Fruit fly (Drosophila melanogaster): ENCODE measurements around the gene Antp.

The Antp gene

DNA sequence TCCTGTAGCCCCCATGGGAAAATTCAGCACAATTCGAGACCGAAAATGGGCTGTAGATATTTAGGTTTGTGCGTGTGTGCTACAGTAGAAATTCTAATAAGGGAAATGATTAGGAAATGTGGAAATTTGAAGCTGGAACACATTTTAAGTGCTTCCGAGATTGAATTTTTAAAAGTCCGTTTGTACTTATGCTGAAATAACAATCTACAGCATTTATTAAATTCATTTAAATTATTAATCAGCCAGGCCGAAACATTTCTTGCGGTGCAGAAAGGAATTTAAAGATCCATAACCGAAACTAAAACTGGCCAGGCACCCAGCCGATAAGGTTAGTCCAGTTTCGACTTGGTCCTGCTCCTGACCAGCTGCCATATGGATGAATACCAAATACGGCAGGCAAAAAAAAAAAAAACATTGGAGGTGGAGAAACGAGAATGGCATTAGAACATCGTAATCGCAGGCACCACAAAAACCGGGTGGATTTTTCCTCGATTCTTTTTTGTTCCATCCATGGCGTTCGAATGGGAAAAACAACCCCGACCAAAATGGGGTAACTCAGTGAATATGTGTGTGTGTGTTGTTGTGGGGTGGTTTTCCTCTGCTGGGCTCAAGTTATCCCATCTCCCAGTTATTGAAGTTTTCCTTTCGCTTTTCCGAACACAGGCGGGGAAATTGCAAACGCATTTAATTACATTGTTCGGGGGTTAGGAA, 77.6 kb downstream of the Antp start:
- TF ChIP-seq Sin3A (optimal IDR thresholded peaks at IDR 0.05) (no peak), psq (optimal IDR thresholded peaks at IDR 0.05) (no peak), h (optimal IDR thresholded peaks at IDR 0.05) (no peak), Myc (optimal IDR thresholded peaks at IDR 0.05) (no peak), insv (optimal IDR thresholded peaks at IDR 0.05) (no peak), ttk (optimal IDR thresholded peaks at IDR 0.05) (no peak)

DNA sequence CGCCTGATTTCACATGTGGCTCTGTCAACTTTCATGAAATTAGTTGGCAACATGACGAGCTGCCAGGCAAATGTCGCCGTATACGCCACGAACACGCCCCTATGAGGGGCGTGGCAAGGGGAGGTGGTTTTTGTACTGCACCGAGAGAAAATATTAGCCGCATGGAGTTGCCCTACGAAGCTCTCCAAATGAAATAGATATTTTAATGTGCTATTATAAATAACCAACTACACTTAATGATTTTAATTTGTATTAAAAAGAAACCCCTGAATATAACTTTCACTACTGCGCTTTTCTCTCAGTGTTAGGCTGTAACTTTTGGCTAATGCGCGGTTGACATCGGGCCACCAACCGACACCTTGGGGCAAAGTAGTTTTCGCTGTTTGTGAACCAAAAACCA, 79.1 kb downstream of the Antp start:
- TF ChIP-seq psq (optimal IDR thresholded peaks at IDR 0.05) = no peak
- TF ChIP-seq ttk (optimal IDR thresholded peaks at IDR 0.05) = no peak
- TF ChIP-seq insv (optimal IDR thresholded peaks at IDR 0.05) = no peak
- TF ChIP-seq Myc (optimal IDR thresholded peaks at IDR 0.05) = no peak
- TF ChIP-seq h (optimal IDR thresholded peaks at IDR 0.05) = no peak
- TF ChIP-seq Sin3A (optimal IDR thresholded peaks at IDR 0.05) = no peak

DNA sequence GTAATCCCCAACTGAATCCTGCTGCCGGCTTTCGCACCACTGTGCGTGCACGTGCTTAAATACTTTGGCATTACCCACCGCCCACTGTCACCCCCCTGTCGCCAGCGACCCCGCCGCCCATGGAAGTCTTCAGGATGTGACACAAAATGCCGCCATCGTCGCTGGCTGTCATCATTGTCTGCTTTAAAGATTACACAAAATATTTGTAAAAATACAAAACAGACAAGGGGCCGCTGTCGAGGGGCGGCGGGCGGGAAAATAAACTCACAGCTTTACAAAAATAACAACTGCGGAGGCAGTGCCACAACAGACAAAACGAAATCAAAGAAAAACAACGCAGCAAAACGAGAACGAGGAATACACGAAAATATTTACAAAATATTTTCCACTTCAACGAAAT, 80.8 kb downstream of the Antp start:
- TF ChIP-seq h (optimal IDR thresholded peaks at IDR 0.05) (no peak), ttk (optimal IDR thresholded peaks at IDR 0.05) (no peak), Myc (optimal IDR thresholded peaks at IDR 0.05) (no peak), Sin3A (optimal IDR thresholded peaks at IDR 0.05) (no peak)

DNA sequence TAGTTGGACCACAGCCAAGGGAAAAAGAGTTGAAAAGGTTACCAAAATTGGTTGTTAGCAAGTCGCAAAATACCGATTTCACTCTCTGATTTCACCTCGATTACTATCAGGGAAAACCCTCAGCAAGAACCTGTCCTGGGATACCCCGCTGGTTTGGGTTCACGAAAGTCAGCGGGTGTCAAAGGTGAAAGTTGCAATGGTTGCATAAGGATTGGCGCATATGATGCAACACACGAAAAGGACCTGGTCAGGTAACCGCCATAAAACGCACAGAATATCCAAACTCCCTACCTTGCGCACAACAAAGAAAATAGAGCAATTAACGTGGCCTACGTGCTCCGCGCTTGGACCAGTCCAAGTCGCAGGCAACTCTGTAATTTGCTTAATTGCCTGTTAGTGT, 82.3 kb downstream of the Antp start:
- TF ChIP-seq psq (optimal IDR thresholded peaks at IDR 0.05) = no peak
- TF ChIP-seq Sin3A (optimal IDR thresholded peaks at IDR 0.05) = no peak
- no peak for TF ChIP-seq Myc (optimal IDR thresholded peaks at IDR 0.05)
- no peak for TF ChIP-seq h (optimal IDR thresholded peaks at IDR 0.05)
- no peak for TF ChIP-seq ttk (optimal IDR thresholded peaks at IDR 0.05)
- TF ChIP-seq insv (optimal IDR thresholded peaks at IDR 0.05) = no peak

DNA sequence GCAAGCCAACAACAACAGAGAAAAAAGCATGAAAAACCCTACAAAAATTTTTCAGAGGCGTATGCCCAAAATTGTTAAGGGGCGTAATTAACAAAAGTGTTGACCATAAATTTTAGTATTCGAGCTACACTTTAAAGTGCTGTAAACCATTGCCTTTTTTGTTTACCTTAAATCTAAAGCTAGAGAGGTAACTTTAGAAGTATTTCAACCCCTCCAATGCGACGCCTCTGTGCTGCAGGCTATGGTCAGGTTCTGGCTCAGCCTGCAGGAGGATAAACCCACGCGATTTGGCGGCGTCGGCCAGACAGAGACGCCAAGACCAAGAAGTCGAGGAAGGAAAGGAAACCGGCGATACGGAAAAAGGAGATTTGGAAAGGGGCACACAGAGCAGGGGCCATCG, 84.6 kb downstream of the Antp start:
- TF ChIP-seq ttk (optimal IDR thresholded peaks at IDR 0.05) (no peak), psq (optimal IDR thresholded peaks at IDR 0.05) (no peak), Sin3A (optimal IDR thresholded peaks at IDR 0.05) (no peak), Myc (optimal IDR thresholded peaks at IDR 0.05) (no peak), insv (optimal IDR thresholded peaks at IDR 0.05) (no peak), h (optimal IDR thresholded peaks at IDR 0.05) (no peak)

DNA sequence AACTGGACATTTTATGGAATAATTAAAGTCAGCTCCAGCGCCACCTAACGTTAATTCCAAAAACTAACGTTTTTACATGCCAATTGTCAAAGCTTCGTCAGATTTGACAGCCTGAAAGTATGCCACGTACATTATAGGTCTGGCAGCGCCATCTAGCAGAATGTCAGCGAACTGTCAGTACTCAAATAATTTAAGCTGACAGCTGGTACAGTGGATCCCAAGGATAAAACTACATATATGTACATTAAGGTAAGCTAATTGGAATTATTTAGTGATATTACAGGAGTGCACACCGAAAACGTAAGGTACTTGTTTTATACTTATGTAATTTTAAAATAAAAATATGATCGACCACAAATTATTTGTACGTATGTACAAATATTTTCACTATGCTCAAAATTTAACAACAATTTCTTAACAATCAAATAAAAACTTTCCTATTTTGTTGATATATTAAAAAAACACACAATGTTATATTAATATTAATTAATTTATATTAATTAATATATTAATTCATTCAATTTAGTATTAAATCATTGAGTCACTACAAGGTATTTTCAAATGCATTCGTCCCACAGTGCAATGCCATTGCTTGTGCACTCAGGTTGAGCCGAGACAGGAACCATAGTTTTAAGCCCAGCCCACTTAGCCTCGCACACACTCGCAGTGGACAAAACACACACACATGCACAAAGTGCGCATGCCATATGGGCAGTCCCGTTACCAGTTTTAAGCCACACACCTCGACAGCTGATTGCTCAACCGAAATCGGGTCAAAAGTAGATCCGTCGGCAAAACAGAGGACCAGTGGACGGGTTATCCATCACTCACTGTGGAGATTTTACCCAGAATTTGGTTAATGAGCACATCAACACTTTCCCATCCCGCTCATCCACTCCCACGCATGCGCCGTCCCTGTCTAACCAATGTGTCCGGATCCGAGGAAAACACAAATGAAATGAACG, 86.5 kb downstream of the Antp start:
- TF ChIP-seq insv (optimal IDR thresholded peaks at IDR 0.05) = no peak
- no peak for TF ChIP-seq ttk (optimal IDR thresholded peaks at IDR 0.05)
- TF ChIP-seq h (optimal IDR thresholded peaks at IDR 0.05) = no peak
- no peak for TF ChIP-seq Sin3A (optimal IDR thresholded peaks at IDR 0.05)
- no peak for TF ChIP-seq Myc (optimal IDR thresholded peaks at IDR 0.05)
- no peak for TF ChIP-seq psq (optimal IDR thresholded peaks at IDR 0.05)

dm6 chr3R:6909418-6909817, 89.6 kb downstream of the Antp start:
- TF ChIP-seq Myc (optimal IDR thresholded peaks at IDR 0.05) (no peak), ttk (optimal IDR thresholded peaks at IDR 0.05) (no peak), Sin3A (optimal IDR thresholded peaks at IDR 0.05) (no peak), psq (optimal IDR thresholded peaks at IDR 0.05) (no peak), insv (optimal IDR thresholded peaks at IDR 0.05) (no peak), h (optimal IDR thresholded peaks at IDR 0.05) (no peak)

dm6 chr3R:6908105-6908504, 90.9 kb downstream of the Antp start:
- TF ChIP-seq h (optimal IDR thresholded peaks at IDR 0.05) = no peak
- TF ChIP-seq Sin3A (optimal IDR thresholded peaks at IDR 0.05) = no peak
- TF ChIP-seq Myc (optimal IDR thresholded peaks at IDR 0.05) = no peak
- TF ChIP-seq ttk (optimal IDR thresholded peaks at IDR 0.05) = no peak
- no peak for TF ChIP-seq psq (optimal IDR thresholded peaks at IDR 0.05)
- no peak for TF ChIP-seq insv (optimal IDR thresholded peaks at IDR 0.05)

- TF ChIP-seq psq (optimal IDR thresholded peaks at IDR 0.05) (no peak), ttk (optimal IDR thresholded peaks at IDR 0.05) (no peak), insv (optimal IDR thresholded peaks at IDR 0.05) (no peak), Myc (optimal IDR thresholded peaks at IDR 0.05) (no peak), Sin3A (optimal IDR thresholded peaks at IDR 0.05) (no peak), h (optimal IDR thresholded peaks at IDR 0.05) (no peak)
Observed at dm6 chr3R:6904299-6904698, 94.7 kb downstream of the Antp start.

DNA sequence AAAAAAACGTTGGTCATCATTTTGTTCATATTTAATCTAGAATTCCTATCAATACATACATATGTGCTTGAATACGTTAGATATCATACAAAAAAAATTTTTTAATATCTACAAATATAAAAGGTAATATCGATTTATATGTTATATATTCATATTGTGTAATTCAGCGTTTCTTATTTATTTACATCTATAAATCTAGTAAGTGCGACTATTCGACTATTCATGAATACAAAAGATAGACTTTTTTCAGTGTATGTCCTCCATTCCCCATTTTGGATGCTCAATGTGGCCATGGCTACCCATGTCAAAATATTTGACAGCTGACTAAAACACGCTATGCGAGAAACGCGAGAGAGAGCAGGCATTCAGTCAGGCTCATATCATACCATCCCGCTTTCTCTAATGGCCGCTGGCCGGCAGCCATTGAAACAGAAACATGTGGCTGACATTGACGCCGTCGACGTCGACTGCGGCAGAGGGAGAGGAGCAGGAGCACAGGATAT, 95.7 kb downstream of the Antp start:
- TF ChIP-seq ttk (optimal IDR thresholded peaks at IDR 0.05) (no peak), Myc (optimal IDR thresholded peaks at IDR 0.05) (no peak), Sin3A (optimal IDR thresholded peaks at IDR 0.05) (no peak), psq (optimal IDR thresholded peaks at IDR 0.05) (no peak), insv (optimal IDR thresholded peaks at IDR 0.05) (no peak), h (optimal IDR thresholded peaks at IDR 0.05) (no peak)

DNA sequence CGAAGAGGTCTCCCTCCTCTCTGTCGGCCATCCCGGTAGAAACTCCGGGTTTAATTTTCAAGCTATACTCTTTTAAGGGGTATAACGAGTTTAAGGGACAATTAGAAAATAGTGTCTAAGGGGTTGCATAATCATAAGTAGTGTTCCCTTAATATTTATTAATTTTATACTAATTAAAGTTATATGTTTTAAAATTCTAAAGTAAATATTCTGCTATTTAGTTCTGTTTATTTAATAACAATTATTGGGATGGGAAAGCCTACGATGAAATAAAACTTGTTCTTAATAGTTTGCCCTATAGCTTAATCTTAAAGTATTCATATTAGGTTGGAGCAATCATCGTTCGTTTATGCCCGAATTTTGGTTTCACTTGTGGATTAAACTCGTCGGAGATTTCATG, 100.1 kb downstream of the Antp start:
- TF ChIP-seq ttk (optimal IDR thresholded peaks at IDR 0.05) (no peak), insv (optimal IDR thresholded peaks at IDR 0.05) (no peak), Sin3A (optimal IDR thresholded peaks at IDR 0.05) (no peak), Myc (optimal IDR thresholded peaks at IDR 0.05) (no peak), h (optimal IDR thresholded peaks at IDR 0.05) (no peak)

DNA sequence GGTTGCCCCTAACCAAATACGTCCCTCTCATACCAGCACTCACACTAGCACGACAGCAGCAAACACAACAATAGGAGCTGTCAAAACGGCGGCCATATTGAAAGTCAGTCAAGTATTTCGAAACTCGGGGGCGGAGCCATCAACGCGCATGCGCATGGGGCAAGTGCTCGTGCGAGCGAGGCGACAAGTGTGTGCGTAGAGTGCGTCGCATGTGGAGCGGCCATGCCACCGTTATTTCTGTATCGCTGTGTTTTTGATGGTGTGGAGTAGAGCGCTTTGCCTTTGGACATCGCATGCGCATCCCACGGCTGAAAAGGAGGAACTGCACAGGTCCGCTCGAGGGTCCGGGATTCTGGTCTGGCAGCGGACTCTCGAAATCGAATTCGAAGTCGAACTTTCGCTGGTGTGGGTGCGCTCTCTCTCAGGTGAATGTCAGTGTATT, 105.9 kb downstream of the Antp start:
- TF ChIP-seq insv (optimal IDR thresholded peaks at IDR 0.05) = no peak
- TF ChIP-seq psq (optimal IDR thresholded peaks at IDR 0.05) = no peak
- TF ChIP-seq Myc (optimal IDR thresholded peaks at IDR 0.05) = no peak
- TF ChIP-seq Sin3A (optimal IDR thresholded peaks at IDR 0.05) = no peak
- TF ChIP-seq ttk (optimal IDR thresholded peaks at IDR 0.05) = no peak
- no peak for TF ChIP-seq h (optimal IDR thresholded peaks at IDR 0.05)

All from Kc167 (cell line).